Worm (Caenorhabditis elegans) whole organism, L4 larva: ENCODE results near the gene K09D9.1.

ENCODE experiments used
- ceh-82 ChIP-seq: sonication (generic microtip); optimal IDR thresholded peaks from 2 replicates; lab custom pipeline; 2017; ENCODE audit warnings: missing biosample characterization, missing genetic modification characterization
- duxl-1 ChIP-seq: sonication (generic microtip); optimal IDR thresholded peaks from 2 replicates; lab custom pipeline; 2016; ENCODE audit warnings: mild to moderate bottlenecking, missing genetic modification characterization, moderate library complexity, missing compliant biosample characterization; ENCODE audit not compliant: poor library complexity
- fos-1 ChIP-seq: fragments of 150-350 bp; optimal IDR thresholded peaks from 2 replicates; lab custom pipeline; 2014; ENCODE audit warnings: missing biosample characterization, missing genetic modification characterization
- mep-1 ChIP-seq: fragments of 150-350 bp; sonication (generic microtip); optimal IDR thresholded peaks from 3 replicates; lab custom pipeline; 2014; ENCODE audit warnings: missing biosample characterization, missing genetic modification characterization
- nhr-77 ChIP-seq: fragments of 150-350 bp; optimal IDR thresholded peaks from 2 replicates; lab custom pipeline; 2014; ENCODE audit warnings: missing biosample characterization, missing genetic modification characterization
- pha-4 ChIP-seq, 2 experiments: fragments of 150-350 bp in 1 of 2; fragments of 200-800 bp in 1 of 2; sonication (Bioruptor generic) in 1 of 2; IDR thresholded peaks in 1 of 2; optimal IDR thresholded peaks in 1 of 2; 2 replicates each; pipeline versions ENCODE4 v1.3.6 to Lab custom; 2014 to 2022; ENCODE audit warnings: missing genetic modification characterization in 2 of 2, missing genetic modification reagents in 2 of 2, missing biosample characterization in 1 of 2, missing compliant biosample characterization in 1 of 2
- php-3 ChIP-seq: fragments of 200-800 bp; sonication (Bioruptor generic); IDR thresholded peaks from 2 replicates; pipeline ENCODE4 v1.3.6; 2022; ENCODE audit warnings: missing genetic modification reagents, missing genetic modification characterization, missing compliant biosample characterization
- skn-1 ChIP-seq: fragments of 150-350 bp; optimal IDR thresholded peaks from 2 replicates; lab custom pipeline; 2014; ENCODE audit warnings: missing biosample characterization, missing genetic modification characterization
- snpc-4 ChIP-seq: fragments of 150-350 bp; optimal IDR thresholded peaks from 2 replicates; lab custom pipeline; 2014; ENCODE audit warnings: missing biosample characterization, missing genetic modification characterization
- zag-1 ChIP-seq: fragments of 150-350 bp; optimal IDR thresholded peaks from 2 replicates; lab custom pipeline; 2014; ENCODE audit warnings: missing biosample characterization, missing genetic modification characterization
- ztf-11 ChIP-seq: fragments of 150-350 bp; optimal IDR thresholded peaks from 2 replicates; lab custom pipeline; 2014; ENCODE audit warnings: missing biosample characterization, missing genetic modification characterization

ce11 chrV:4004577-4004976 is 20.3 kb upstream of the K09D9.1 start:
- no peak for TF ChIP-seq mep-1 (tag; lab: Kevin White, UChicago)
- no peak for TF ChIP-seq zag-1 (tag; lab: Kevin White, UChicago)
- TF ChIP-seq pha-4 (GFP tag; IDR thresholded peaks at IDR 0.05; lab: Robert Waterston, UW), result no peak
- no peak for TF ChIP-seq pha-4 (tag; optimal IDR thresholded peaks at IDR 0.05; lab: Kevin White, UChicago)
- TF ChIP-seq skn-1 (tag; lab: Kevin White, UChicago), result no peak
- TF ChIP-seq snpc-4 (tag; lab: Kevin White, UChicago), result no peak
- TF ChIP-seq fos-1 (tag; lab: Kevin White, UChicago), result no peak
- TF ChIP-seq php-3 (GFP tag; lab: Robert Waterston, UW), result no peak
- no peak for TF ChIP-seq duxl-1
- TF ChIP-seq ceh-82, result no peak
- TF ChIP-seq ztf-11, result no peak
- TF ChIP-seq nhr-77 (tag; lab: Kevin White, UChicago), result no peak
